Worm (Caenorhabditis elegans) whole organism, L1 larva: ENCODE measurements around the gene dpy-23.

Experiments
- C04F5.9 ChIP-seq: sonication (generic microtip); optimal IDR thresholded peaks from 2 replicates; lab custom pipeline; 2016; ENCODE audit warnings: missing genetic modification characterization, missing compliant biosample characterization
- F16B12.6 ChIP-seq: fragments of 150-350 bp; optimal IDR thresholded peaks from 2 replicates; lab custom pipeline; 2014; ENCODE audit warnings: missing biosample characterization, missing genetic modification characterization
- Y116A8C.19 ChIP-seq: sonication (generic microtip); optimal IDR thresholded peaks from 2 replicates; lab custom pipeline; 2016; ENCODE audit warnings: missing compliant biosample characterization, missing genetic modification characterization, borderline replicate concordance
- aly-2 ChIP-seq: fragments of 150-350 bp; optimal IDR thresholded peaks from 2 replicates; lab custom pipeline; 2014; ENCODE audit warnings: missing biosample characterization, missing genetic modification characterization
- ama-1 ChIP-seq: fragments of 150-350 bp; optimal IDR thresholded peaks from 2 replicates; lab custom pipeline; 2014
- blmp-1 ChIP-seq: fragments of 150-350 bp; optimal IDR thresholded peaks from 2 replicates; lab custom pipeline; 2014; ENCODE audit warnings: missing biosample characterization, missing genetic modification characterization
- ceh-63 ChIP-seq: fragments of 200-800 bp; sonication (Bioruptor generic); optimal IDR thresholded peaks from 2 replicates; lab custom pipeline; 2018; ENCODE audit warnings: mild to moderate bottlenecking, missing genetic modification characterization, missing compliant biosample characterization
- ceh-8 ChIP-seq: fragments of 200-800 bp; sonication (Bioruptor generic); optimal IDR thresholded peaks from 2 replicates; lab custom pipeline; 2018; ENCODE audit warnings: mild to moderate bottlenecking, missing genetic modification characterization, moderate library complexity, missing compliant biosample characterization
- dsc-1 ChIP-seq: sonication (generic microtip); optimal IDR thresholded peaks from 2 replicates; lab custom pipeline; 2016; ENCODE audit warnings: mild to moderate bottlenecking, missing genetic modification characterization, missing compliant biosample characterization
- efl-3 ChIP-seq: fragments of 200-800 bp; sonication (Bioruptor generic); optimal IDR thresholded peaks from 2 replicates; lab custom pipeline; 2018; ENCODE audit warnings: mild to moderate bottlenecking, missing genetic modification characterization, missing compliant biosample characterization
- egl-13 ChIP-seq: sonication (generic microtip); optimal IDR thresholded peaks from 2 replicates; lab custom pipeline; 2016; ENCODE audit warnings: missing genotype, missing genetic modification reagents, missing genetic modification characterization, missing compliant biosample characterization
- fkh-10 ChIP-seq: sonication (generic microtip); optimal IDR thresholded peaks from 2 replicates; lab custom pipeline; 2017; ENCODE audit warnings: missing biosample characterization, missing genetic modification reagents, missing genetic modification characterization
- fos-1 ChIP-seq: fragments of 150-350 bp; optimal IDR thresholded peaks from 2 replicates; lab custom pipeline; 2014; ENCODE audit warnings: missing biosample characterization, missing genetic modification characterization
- lin-14 ChIP-seq: fragments of 200-800 bp; sonication (Bioruptor generic); optimal IDR thresholded peaks from 2 replicates; lab custom pipeline; 2018; ENCODE audit warnings: mild to moderate bottlenecking, missing genetic modification characterization, moderate library complexity, missing compliant biosample characterization
- lin-15B ChIP-seq: fragments of 150-350 bp; sonication (generic microtip); optimal IDR thresholded peaks from 3 replicates; lab custom pipeline; 2014; ENCODE audit warnings: missing biosample characterization, missing genetic modification characterization
- lin-35 ChIP-seq, 2 experiments: fragments of 150-350 bp; optimal IDR thresholded peaks; 2 replicates each; lab custom pipeline; 2014; ENCODE audit warnings: missing biosample characterization in 2 of 2, missing genetic modification characterization in 2 of 2, missing genetic modification reagents in 2 of 2
- lsy-2 ChIP-seq, 2 experiments: fragments of 150-350 bp; optimal IDR thresholded peaks; 2 replicates each; lab custom pipeline; 2014; ENCODE audit warnings: missing biosample characterization in 2 of 2, missing genetic modification characterization in 2 of 2
- mdl-1 ChIP-seq, 2 experiments: fragments of 150-350 bp; optimal IDR thresholded peaks; 2 replicates each; lab custom pipeline; 2014 to 2017; ENCODE audit warnings: missing biosample characterization in 2 of 2, missing genetic modification characterization in 2 of 2, inconsistent platforms in 1 of 2
- mep-1 ChIP-seq: fragments of 150-350 bp; optimal IDR thresholded peaks from 2 replicates; lab custom pipeline; 2014; ENCODE audit warnings: missing biosample characterization, missing genetic modification characterization
- nhr-12 ChIP-seq: sonication (generic microtip); optimal IDR thresholded peaks from 2 replicates; lab custom pipeline; 2017; ENCODE audit warnings: missing biosample characterization, missing genetic modification characterization
- nhr-20 ChIP-seq: sonication (generic microtip); optimal IDR thresholded peaks from 2 replicates; lab custom pipeline; 2016; ENCODE audit warnings: mild to moderate bottlenecking, missing genetic modification characterization, missing compliant biosample characterization
- nhr-237 ChIP-seq: fragments of 150-350 bp; optimal IDR thresholded peaks from 2 replicates; lab custom pipeline; 2014; ENCODE audit warnings: missing biosample characterization, missing genetic modification characterization
- nhr-76 ChIP-seq: sonication (generic microtip); optimal IDR thresholded peaks from 2 replicates; lab custom pipeline; 2017; ENCODE audit warnings: missing biosample characterization, missing genetic modification characterization
- nhr-90 ChIP-seq: sonication (generic microtip); optimal IDR thresholded peaks from 2 replicates; lab custom pipeline; 2016; ENCODE audit warnings: mild to moderate bottlenecking, missing genetic modification characterization, missing compliant biosample characterization; ENCODE audit not compliant: poor library complexity
- pag-3 ChIP-seq: sonication (generic microtip); optimal IDR thresholded peaks from 2 replicates; lab custom pipeline; 2017; ENCODE audit warnings: missing genetic modification characterization, mild to moderate bottlenecking, missing compliant biosample characterization, antibody characterized with exemption, borderline replicate concordance; ENCODE audit not compliant: insufficient read depth
- skn-1 ChIP-seq: fragments of 150-350 bp; optimal IDR thresholded peaks from 2 replicates; lab custom pipeline; 2014; ENCODE audit warnings: missing biosample characterization, missing genetic modification characterization
- sox-4 ChIP-seq: sonication (generic microtip); optimal IDR thresholded peaks from 2 replicates; lab custom pipeline; 2016; ENCODE audit warnings: missing genetic modification characterization, missing compliant biosample characterization
- sup-37 ChIP-seq: fragments of 200-800 bp; sonication (Bioruptor generic); optimal IDR thresholded peaks from 2 replicates; lab custom pipeline; 2018; ENCODE audit warnings: mild to moderate bottlenecking, missing genetic modification characterization, missing compliant biosample characterization
- swsn-7 ChIP-seq: sonication (generic microtip); optimal IDR thresholded peaks from 2 replicates; lab custom pipeline; 2016; ENCODE audit warnings: missing genetic modification characterization, missing compliant biosample characterization
- tbx-2 ChIP-seq: sonication (generic microtip); optimal IDR thresholded peaks from 2 replicates; lab custom pipeline; 2016; ENCODE audit warnings: missing genetic modification characterization, missing compliant biosample characterization
- tlp-1 ChIP-seq: fragments of 150-350 bp; optimal IDR thresholded peaks from 2 replicates; lab custom pipeline; 2014; ENCODE audit warnings: missing biosample characterization, missing genetic modification characterization
- unc-30 ChIP-seq: sonication (generic microtip); optimal IDR thresholded peaks from 2 replicates; lab custom pipeline; 2017; ENCODE audit warnings: missing biosample characterization, missing genetic modification characterization
- unc-86 ChIP-seq: sonication (generic microtip); optimal IDR thresholded peaks from 2 replicates; lab custom pipeline; 2016; ENCODE audit warnings: missing genetic modification characterization, missing compliant biosample characterization
- unc-98 ChIP-seq: fragments of 200-800 bp; sonication (Bioruptor generic); IDR thresholded peaks from 2 replicates; pipeline ENCODE4 v1.3.6; 2022; ENCODE audit warnings: missing genetic modification characterization, missing compliant biosample characterization
- vab-15 ChIP-seq: sonication (generic microtip); optimal IDR thresholded peaks from 2 replicates; lab custom pipeline; 2017; ENCODE audit warnings: missing genotype, mild to moderate bottlenecking, missing genetic modification characterization, missing compliant biosample characterization
- zag-1 ChIP-seq: fragments of 150-350 bp; optimal IDR thresholded peaks from 2 replicates; lab custom pipeline; 2014; ENCODE audit warnings: missing biosample characterization, missing genetic modification characterization
- zip-4 ChIP-seq: fragments of 200-800 bp; sonication (Bioruptor generic); optimal IDR thresholded peaks from 2 replicates; lab custom pipeline; 2018; ENCODE audit warnings: mild to moderate bottlenecking, missing genetic modification characterization, moderate library complexity, missing compliant biosample characterization
- ztf-11 ChIP-seq, 2 experiments: sonication (generic microtip); optimal IDR thresholded peaks; 2 replicates each; lab custom pipeline; 2016 to 2017; ENCODE audit warnings: missing genetic modification characterization in 2 of 2, missing biosample characterization in 1 of 2, missing compliant biosample characterization in 1 of 2
- ztf-4 ChIP-seq: fragments of 150-350 bp; optimal IDR thresholded peaks from 2 replicates; lab custom pipeline; 2014; ENCODE audit warnings: missing biosample characterization, missing genetic modification characterization

dpy-23 gene

ce11 chrX:4353318-4353717 is 35.8 kb upstream of the dpy-23 start, which contains the start of gene col-165:
Gene col-165, plus strand, starts transcription at chrX:4353618.
- no peak for TF ChIP-seq ztf-11 (tag; optimal IDR thresholded peaks at IDR 0.05; lab: Kevin White, UChicago)
- no peak for TF ChIP-seq lsy-2 (tag; optimal IDR thresholded peaks at IDR 0.05; lab: Kevin White, UChicago)
- no peak for TF ChIP-seq vab-15 (tag; lab: Kevin White, UChicago)
- TF ChIP-seq, all 84 proteins: peak for 0

DNA sequence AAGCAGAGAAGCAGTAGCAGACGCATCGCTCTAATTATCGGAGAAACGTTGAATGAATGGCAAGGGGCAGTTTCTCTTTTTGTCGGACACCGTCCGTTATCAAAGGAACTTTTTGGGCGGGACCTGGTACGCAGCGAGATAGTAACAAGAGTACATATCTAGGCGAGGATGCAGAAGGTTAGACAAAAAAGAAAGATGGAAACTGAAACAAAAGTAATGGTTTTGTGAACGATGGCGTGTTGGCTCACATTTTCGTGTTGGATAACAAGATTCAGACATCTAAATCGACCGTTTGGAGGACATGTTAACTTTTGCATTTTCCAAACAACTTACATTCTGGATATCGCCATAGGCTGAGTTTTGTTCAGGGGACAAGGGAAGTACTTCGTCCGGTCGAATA is 31.7 kb upstream of the dpy-23 start, which contains the start of gene F14H12.6:
Gene F14H12.6, minus strand, starts transcription at position 101 of the 400 bp plus-strand sequence.
- TF ChIP-seq sox-4 (tag; lab: Kevin White, UChicago) (no peak), ceh-8 (GFP tag; lab: Kevin White, UChicago) (no peak), fos-1 (tag; lab: Kevin White, UChicago) (no peak), nhr-20 (no peak), lin-14 (GFP tag; lab: Kevin White, UChicago) (no peak), tlp-1 (no peak), nhr-12 (no peak), nhr-237 (tag; lab: Kevin White, UChicago) (no peak), vab-15 (tag; lab: Kevin White, UChicago) (no peak), swsn-7 (tag; lab: Kevin White, UChicago) (no peak), pag-3 (no peak), blmp-1 (tag; lab: Kevin White, UChicago) (no peak), zag-1 (tag; lab: Kevin White, UChicago) (no peak), mep-1 (tag; lab: Kevin White, UChicago) (no peak), unc-86 (tag; lab: Kevin White, UChicago) (no peak)

DNA sequence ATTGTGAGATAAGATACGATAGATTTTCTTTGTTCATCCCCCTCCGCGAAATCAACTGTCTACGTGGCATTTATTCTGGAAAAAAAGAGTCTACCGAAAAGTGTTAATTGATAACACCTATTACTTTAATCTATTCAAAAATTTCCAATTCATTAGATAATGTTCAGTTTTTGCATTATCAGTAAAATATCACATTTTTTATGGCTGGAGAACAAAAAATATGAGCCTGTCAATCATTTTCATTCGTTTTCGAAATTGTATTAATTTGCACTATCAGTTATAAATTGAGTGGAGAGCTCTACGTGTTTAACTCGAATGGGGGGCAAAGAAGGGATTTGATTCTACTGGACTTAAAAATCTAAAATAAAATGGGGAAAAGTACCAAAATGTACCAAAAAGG is 30.1 kb upstream of the dpy-23 start:
- no peak for TF ChIP-seq C04F5.9
- TF ChIP-seq skn-1 (tag; lab: Kevin White, UChicago): no peak
- no peak for TF ChIP-seq F16B12.6
- no peak for TF ChIP-seq ztf-4 (tag; lab: Kevin White, UChicago)
- no peak for TF ChIP-seq nhr-76 (tag; lab: Kevin White, UChicago)
- no peak for TF ChIP-seq Y116A8C.19
- TF ChIP-seq blmp-1 (tag; lab: Kevin White, UChicago): no peak
- no peak for TF ChIP-seq mdl-1 (tag; optimal IDR thresholded peaks at IDR 0.05; lab: Kevin White, UChicago)

ce11 chrX:4362522-4362921 is 26.6 kb upstream of the dpy-23 start, which contains the start of gene F14H12.7:
Gene F14H12.7, minus strand, starts transcription at chrX:4362622.
- TF ChIP-seq efl-3 (no peak), nhr-90 (tag; lab: Kevin White, UChicago) (no peak), unc-30 (tag; lab: Kevin White, UChicago) (no peak), unc-98 (GFP tag; lab: Robert Waterston, UW) (no peak), lin-15B (tag; lab: Kevin White, UChicago) (no peak), aly-2 (no peak), tbx-2 (tag; lab: Kevin White, UChicago) (no peak), ceh-63 (GFP tag; lab: Kevin White, UChicago) (no peak)
- TF ChIP-seq, all 84 proteins: peak for 0

DNA sequence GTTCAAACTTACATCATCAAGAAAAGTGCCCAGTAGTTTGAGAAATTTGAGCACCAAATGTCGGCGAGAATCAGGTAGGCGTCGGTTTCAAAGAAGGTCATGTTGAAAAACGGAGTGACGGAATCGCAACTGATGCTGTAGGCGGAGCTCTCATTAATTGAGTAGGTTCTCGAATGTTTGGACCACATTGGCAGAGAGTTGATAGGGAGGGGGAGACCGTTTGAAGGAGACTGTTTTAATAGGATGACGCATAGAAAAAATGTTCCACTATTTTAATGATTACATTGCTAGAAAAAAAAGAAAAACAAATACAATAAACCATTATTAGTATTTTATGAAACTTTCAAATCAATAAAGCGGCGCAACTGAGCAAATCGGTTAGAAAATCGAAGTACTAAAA is 26.0 kb upstream of the dpy-23 start, which contains the start of gene F14H12.17:
Gene F14H12.17, minus strand, starts transcription at position 101 of the 400 bp plus-strand sequence.
- no peak for TF ChIP-seq egl-13 (tag; lab: Kevin White, UChicago)
- TF ChIP-seq sox-4 (tag; lab: Kevin White, UChicago): no peak
- no peak for TF ChIP-seq sup-37 (GFP tag; lab: Kevin White, UChicago)
- no peak for TF ChIP-seq pag-3
- no peak for TF ChIP-seq fkh-10 (GFP tag; lab: Kevin White, UChicago)
- TF ChIP-seq lin-35 (GFP tag; optimal IDR thresholded peaks at IDR 0.05; lab: Kevin White, UChicago): no peak
- TF ChIP-seq ama-1 (lab: Kevin White, UChicago): no peak
- no peak for TF ChIP-seq dsc-1 (tag; lab: Kevin White, UChicago)
- TF ChIP-seq zip-4: no peak
